Worm (Caenorhabditis elegans): ENCODE measurements around the gene F59D12.3.

DNA sequence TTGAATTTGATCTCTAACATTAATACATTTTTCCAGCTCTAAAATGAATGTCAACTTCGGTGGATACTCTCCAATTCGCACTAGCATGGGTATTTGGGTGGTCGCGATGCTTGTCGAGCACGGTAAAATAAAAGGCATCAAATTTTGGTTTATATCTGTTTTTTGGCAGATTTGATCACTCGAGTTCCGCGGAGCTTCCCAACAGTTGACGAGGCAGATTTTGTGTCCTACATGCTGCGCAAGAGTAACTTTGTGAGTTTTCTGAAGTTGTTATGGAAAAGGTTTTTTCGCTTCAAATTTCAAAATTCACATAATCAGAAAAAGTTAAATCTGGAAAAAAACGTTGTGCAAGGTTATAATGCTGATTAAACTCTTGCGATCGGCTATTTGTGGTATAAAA is 9.4 kb downstream of the F59D12.3 start:
- no peak for TF ChIP-seq blmp-1 (tag; optimal IDR thresholded peaks at IDR 0.05; ENCODE audit: insufficient read depth)
- no peak for TF ChIP-seq mdl-1 (tag; optimal IDR thresholded peaks at IDR 0.05)
- no peak for TF ChIP-seq nhr-237 (tag; optimal IDR thresholded peaks at IDR 0.05)
- TF ChIP-seq aly-2 (tag; optimal IDR thresholded peaks at IDR 0.05) = no peak
- TF ChIP-seq nhr-10 (tag; optimal IDR thresholded peaks at IDR 0.05) = no peak
- no peak for TF ChIP-seq unc-39 (tag; optimal IDR thresholded peaks at IDR 0.05)
- no peak for TF ChIP-seq nhr-23 (tag; optimal IDR thresholded peaks at IDR 0.05)
- TF ChIP-seq elt-3 (tag; optimal IDR thresholded peaks at IDR 0.05) = no peak
- no peak for TF ChIP-seq nhr-11 (tag; optimal IDR thresholded peaks at IDR 0.05)
- no peak for TF ChIP-seq ama-1 (optimal IDR thresholded peaks at IDR 0.05)
